Fruit fly (Drosophila melanogaster) whole organism, embryonic: ENCODE data around the gene Invadolysin.
A peak's percentile ranks its signal among the peaks of the same experiment; 100 is the strongest.

Experiments used
- Aef1 ChIP-seq: fragments of 200-800 bp; sonication (Bioruptor generic); IDR thresholded peaks from 3 replicates; pipeline ENCODE4 v1.3.6; 2022; ENCODE audit warnings: missing biosample characterization, missing genetic modification characterization
- Blimp-1 ChIP-seq: fragments of 200-800 bp; sonication (Bioruptor generic); optimal IDR thresholded peaks from 3 replicates; lab custom pipeline; 2018; ENCODE audit warnings: missing biosample characterization, missing genetic modification characterization, mild to moderate bottlenecking, moderate library complexity, missing genetic modification reagents
- CG10431 ChIP-seq: fragments of 200-800 bp; sonication (Bioruptor generic); optimal IDR thresholded peaks from 3 replicates; lab custom pipeline; 2018; ENCODE audit warnings: missing biosample characterization, mild to moderate bottlenecking, missing genetic modification characterization
- CG10462 ChIP-seq: fragments of 200-800 bp; sonication (Bioruptor generic); optimal IDR thresholded peaks from 2 replicates; lab custom pipeline; 2016; ENCODE audit warnings: missing biosample characterization, missing genetic modification characterization
- CG11398 ChIP-seq: fragments of 200-800 bp; sonication (Bioruptor generic); optimal IDR thresholded peaks from 2 replicates; lab custom pipeline; 2016; ENCODE audit warnings: missing biosample characterization, missing genetic modification characterization
- CG12236 ChIP-seq: fragments of 200-800 bp; sonication (Bioruptor generic); optimal IDR thresholded peaks from 2 replicates; lab custom pipeline; 2016; ENCODE audit warnings: missing biosample characterization, missing genetic modification characterization
- CG1233 ChIP-seq: fragments of 200-800 bp; sonication (Bioruptor generic); optimal IDR thresholded peaks from 4 replicates; lab custom pipeline; 2018; ENCODE audit warnings: missing biosample characterization, mild to moderate bottlenecking, missing genetic modification characterization
- CG14441 ChIP-seq: fragments of 200-800 bp; sonication (Bioruptor generic); IDR thresholded peaks from 2 replicates; pipeline ENCODE4 v1.3.6; 2022; ENCODE audit warnings: missing biosample characterization, missing genetic modification characterization
- CG14860 ChIP-seq: fragments of 200-800 bp; sonication (Bioruptor generic); IDR thresholded peaks from 3 replicates; pipeline ENCODE4 v1.3.6; 2022; ENCODE audit warnings: missing biosample characterization, missing genetic modification characterization; ENCODE audit not compliant: partially characterized antibody
- CG16813 ChIP-seq: fragments of 200-800 bp; sonication (Bioruptor generic); IDR thresholded peaks from 3 replicates; pipeline ENCODE4 v1.3.6; 2022; ENCODE audit warnings: missing biosample characterization, missing genetic modification characterization; ENCODE audit not compliant: partially characterized antibody
- CG17568 ChIP-seq: fragments of 200-800 bp; sonication (Bioruptor generic); optimal IDR thresholded peaks from 2 replicates; lab custom pipeline; 2018; ENCODE audit warnings: missing biosample characterization, mild to moderate bottlenecking, missing genetic modification characterization, moderate library complexity
- CG18619 ChIP-seq: fragments of 200-800 bp; sonication (Bioruptor generic); optimal IDR thresholded peaks from 3 replicates; lab custom pipeline; 2017; ENCODE audit warnings: missing biosample characterization, mild to moderate bottlenecking, missing genetic modification characterization
- CG31365 ChIP-seq: fragments of 200-800 bp; sonication (Bioruptor generic); optimal IDR thresholded peaks from 2 replicates; lab custom pipeline; 2018; ENCODE audit warnings: missing biosample characterization, mild to moderate bottlenecking, missing genetic modification characterization
- CG3281 ChIP-seq: fragments of 200-800 bp; sonication (Bioruptor generic); optimal IDR thresholded peaks from 3 replicates; lab custom pipeline; 2017; ENCODE audit warnings: missing biosample characterization, mild to moderate bottlenecking, missing genetic modification characterization
- CG4707 ChIP-seq: fragments of 200-800 bp; sonication (Bioruptor generic); optimal IDR thresholded peaks from 2 replicates; lab custom pipeline; 2018; ENCODE audit warnings: missing biosample characterization, mild to moderate bottlenecking, missing genetic modification characterization, moderate library complexity
- CG5953 ChIP-seq: fragments of 200-800 bp; sonication (Bioruptor generic); IDR thresholded peaks from 2 replicates; pipeline ENCODE4 v1.3.6; 2022; ENCODE audit warnings: missing biosample characterization, missing genetic modification characterization
- CG6175 ChIP-seq: fragments of 200-800 bp; sonication (Bioruptor generic); IDR thresholded peaks from 3 replicates; pipeline ENCODE4 v1.3.6; 2022; ENCODE audit warnings: missing biosample characterization, missing genetic modification characterization
- CG8281 ChIP-seq: fragments of 200-800 bp; sonication (Bioruptor generic); optimal IDR thresholded peaks from 2 replicates; lab custom pipeline; 2018; ENCODE audit warnings: missing biosample characterization, mild to moderate bottlenecking, missing genetic modification characterization, moderate library complexity
- D19B ChIP-seq: fragments of 200-800 bp; sonication (Bioruptor generic); optimal IDR thresholded peaks from 2 replicates; lab custom pipeline; 2017; ENCODE audit warnings: missing biosample characterization, mild to moderate bottlenecking, missing genetic modification characterization
- Dip2 ChIP-seq: fragments of 200-800 bp; sonication (Bioruptor generic); IDR thresholded peaks from 2 replicates; pipeline ENCODE4 v1.3.6; 2022; ENCODE audit warnings: missing biosample characterization, missing genetic modification characterization
- Dip3 ChIP-seq: fragments of 200-800 bp; sonication (Bioruptor generic); optimal IDR thresholded peaks from 3 replicates; lab custom pipeline; 2016; ENCODE audit warnings: missing biosample characterization, missing genetic modification characterization
- E2f2 ChIP-seq: fragments of 200-800 bp; sonication (Bioruptor generic); IDR thresholded peaks from 2 replicates; pipeline ENCODE4 v1.3.6; 2022; ENCODE audit warnings: missing biosample characterization, missing genetic modification characterization
- GATAe ChIP-seq: fragments of 200-800 bp; sonication (Bioruptor generic); conservative IDR thresholded peaks from 2 replicates; pipeline ENCODE4 v1.3.6; 2022; ENCODE audit warnings: missing biosample characterization, missing genetic modification characterization
- HLH3B ChIP-seq: fragments of 200-800 bp; sonication (Bioruptor generic); IDR thresholded peaks from 2 replicates; pipeline ENCODE4 v1.3.6; 2022; ENCODE audit warnings: missing biosample characterization, missing genetic modification characterization
- Hey ChIP-seq: fragments of 200-800 bp; sonication (Bioruptor generic); optimal IDR thresholded peaks from 3 replicates; lab custom pipeline; 2018; ENCODE audit warnings: missing biosample characterization, mild to moderate bottlenecking, missing genetic modification characterization
- Max ChIP-seq: fragments of 200-800 bp; sonication (Bioruptor generic); optimal IDR thresholded peaks from 2 replicates; lab custom pipeline; 2016; ENCODE audit warnings: missing biosample characterization, mild to moderate bottlenecking, missing genetic modification characterization
- Meics ChIP-seq: fragments of 200-800 bp; sonication (Bioruptor generic); optimal IDR thresholded peaks from 2 replicates; lab custom pipeline; 2017; ENCODE audit warnings: missing biosample characterization, mild to moderate bottlenecking, missing genetic modification characterization
- Mrtf ChIP-seq: fragments of 200-800 bp; sonication (Bioruptor generic); IDR thresholded peaks from 3 replicates; pipeline ENCODE4 v1.3.6; 2022; ENCODE audit warnings: missing biosample characterization, missing genetic modification characterization
- PHDP ChIP-seq: fragments of 200-800 bp; sonication (Bioruptor generic); optimal IDR thresholded peaks from 3 replicates; lab custom pipeline; 2018; ENCODE audit warnings: missing biosample characterization, mild to moderate bottlenecking, missing genetic modification characterization, moderate library complexity
- Ssrp ChIP-seq: fragments of 200-800 bp; sonication (Bioruptor generic); optimal IDR thresholded peaks from 2 replicates; lab custom pipeline; 2018; ENCODE audit warnings: missing biosample characterization, mild to moderate bottlenecking, missing genetic modification characterization, moderate library complexity
- bbx ChIP-seq: fragments of 200-800 bp; sonication (Bioruptor generic); IDR thresholded peaks from 2 replicates; pipeline ENCODE4 v1.3.6; 2022; ENCODE audit warnings: missing biosample characterization, missing genetic modification characterization; ENCODE audit not compliant: partially characterized antibody
- exex ChIP-seq: fragments of 200-800 bp; sonication (Bioruptor generic); optimal IDR thresholded peaks from 4 replicates; lab custom pipeline; 2018; ENCODE audit warnings: missing biosample characterization, mild to moderate bottlenecking, missing genetic modification characterization, moderate library complexity
- fd64A ChIP-seq: fragments of 200-800 bp; sonication (Bioruptor generic); optimal IDR thresholded peaks from 3 replicates; lab custom pipeline; 2018; ENCODE audit warnings: missing biosample characterization, mild to moderate bottlenecking, missing genetic modification characterization
- fu2 ChIP-seq: fragments of 200-800 bp; sonication (Bioruptor generic); optimal IDR thresholded peaks from 2 replicates; lab custom pipeline; 2016; ENCODE audit warnings: missing biosample characterization, missing genetic modification characterization
- gcm ChIP-seq: fragments of 200-800 bp; sonication (Bioruptor generic); optimal IDR thresholded peaks from 2 replicates; lab custom pipeline; 2019; ENCODE audit warnings: missing biosample characterization, mild to moderate bottlenecking, missing genetic modification characterization, moderate library complexity
- hbn ChIP-seq: fragments of 200-800 bp; sonication (Bioruptor generic); IDR thresholded peaks from 2 replicates; pipeline ENCODE4 v1.3.6; 2022; ENCODE audit warnings: missing biosample characterization, missing genetic modification characterization; ENCODE audit not compliant: partially characterized antibody
- inv ChIP-seq: fragments of 200-800 bp; sonication (Bioruptor generic); IDR thresholded peaks from 2 replicates; pipeline ENCODE4 v1.3.6; 2022; ENCODE audit warnings: missing biosample characterization, missing genetic modification characterization; ENCODE audit not compliant: partially characterized antibody
- kah ChIP-seq: fragments of 200-800 bp; sonication (Bioruptor generic); optimal IDR thresholded peaks from 2 replicates; lab custom pipeline; 2018; ENCODE audit warnings: missing biosample characterization, mild to moderate bottlenecking, missing genetic modification characterization
- kay ChIP-seq: fragments of 200-800 bp; sonication (Bioruptor generic); optimal IDR thresholded peaks from 2 replicates; lab custom pipeline; 2016; ENCODE audit warnings: missing biosample characterization, missing genetic modification characterization
- lola ChIP-seq, 3 experiments: fragments of >200 bp in 2 of 3; fragments of 200-800 bp in 1 of 3; sonication (Bioruptor generic) in 1 of 3; optimal IDR thresholded peaks; 2 replicates each; lab custom pipeline; 2017 to 2019; ENCODE audit warnings: missing biosample characterization in 3 of 3, missing genetic modification characterization in 3 of 3, mild to moderate bottlenecking in 1 of 3, moderate library complexity in 1 of 3
- oc ChIP-seq: fragments of 200-800 bp; sonication (Bioruptor generic); optimal IDR thresholded peaks from 2 replicates; lab custom pipeline; 2018; ENCODE audit warnings: missing biosample characterization, mild to moderate bottlenecking, missing genetic modification characterization, moderate library complexity
- odd ChIP-seq: fragments of 200-800 bp; sonication (Bioruptor generic); optimal IDR thresholded peaks from 2 replicates; lab custom pipeline; 2017; ENCODE audit warnings: missing biosample characterization, mild to moderate bottlenecking, missing genetic modification characterization
- org-1 ChIP-seq: fragments of 200-800 bp; sonication (Bioruptor generic); optimal IDR thresholded peaks from 2 replicates; lab custom pipeline; 2017; ENCODE audit warnings: missing biosample characterization, missing genetic modification characterization
- schlank ChIP-seq: fragments of 200-800 bp; sonication (Bioruptor generic); optimal IDR thresholded peaks from 2 replicates; lab custom pipeline; 2018; ENCODE audit warnings: missing biosample characterization, mild to moderate bottlenecking, missing genetic modification characterization
- slp2 ChIP-seq: fragments of 200-800 bp; sonication (Bioruptor generic); optimal IDR thresholded peaks from 2 replicates; lab custom pipeline; 2016; ENCODE audit warnings: missing biosample characterization, missing genetic modification characterization
- sna ChIP-seq: fragments of 200-800 bp; sonication (Bioruptor generic); IDR thresholded peaks from 2 replicates; pipeline ENCODE4 v1.3.6; 2022; ENCODE audit warnings: missing biosample characterization, missing genetic modification characterization; ENCODE audit not compliant: partially characterized antibody
- trh ChIP-seq: fragments of 200-800 bp; sonication (Bioruptor generic); optimal IDR thresholded peaks from 2 replicates; lab custom pipeline; 2016; ENCODE audit warnings: missing biosample characterization, missing genetic modification characterization
- wdn ChIP-seq: fragments of 200-800 bp; sonication (Bioruptor generic); IDR thresholded peaks from 2 replicates; pipeline ENCODE4 v1.3.6; 2022; ENCODE audit warnings: missing biosample characterization, missing genetic modification characterization
- yki ChIP-seq: fragments of >200 bp; optimal IDR thresholded peaks from 3 replicates; lab custom pipeline; 2018

The Invadolysin gene

dm6 chr3R:10100498-10101196 lies 43.8 kb upstream of the Invadolysin start (continued):
- TF ChIP-seq HLH3B (GFP tag; lab: Robert Waterston, UW) (peak; percentile 65), CG1233 (GFP tag; lab: Kevin White, UChicago) (peak; percentile 14), yki (lab: Kevin White, UChicago) (no peak), hbn (GFP tag; lab: Robert Waterston, UW) (0 out of 2 replicates have a peak, but pooled peaks have one; percentile 17), exex (tag; lab: Kevin White, UChicago) (no peak), CG4707 (GFP tag; lab: Kevin White, UChicago) (no peak), GATAe (GFP tag; lab: Robert Waterston, UW) (no peak), oc (tag; lab: Kevin White, UChicago) (no peak), fu2 (GFP tag; lab: Kevin White, UChicago) (no peak), fd64A (no peak), CG5953 (GFP tag; lab: Robert Waterston, UW) (peak; percentile 38; the same call in 1 of the 2 replicates), CG18619 (GFP tag; lab: Kevin White, UChicago) (no peak), CG17568 (GFP tag; lab: Kevin White, UChicago) (no peak), kay (GFP tag; lab: Kevin White, UChicago) (no peak), PHDP (tag; lab: Kevin White, UChicago) (peak; percentile 6), Mrtf (GFP tag; lab: Robert Waterston, UW) (peak; percentile 60; the same call in 1 of the 3 replicates), gcm (GFP tag; lab: Kevin White, UChicago) (no peak), CG12236 (GFP tag; lab: Kevin White, UChicago) (no peak), Ssrp (no peak), schlank (tag; lab: Kevin White, UChicago) (no peak), Dip2 (GFP tag; lab: Robert Waterston, UW) (peak; percentile 52), CG31365 (peak; percentile 31), kah (GFP tag; lab: Kevin White, UChicago) (no peak), D19B (GFP tag; lab: Kevin White, UChicago) (peak; percentile 63), CG3281 (no peak), CG10431 (no peak), Max (GFP tag; lab: Kevin White, UChicago) (peak; percentile 16), slp2 (GFP tag; lab: Kevin White, UChicago) (no peak), E2f2 (GFP tag; lab: Robert Waterston, UW) (peak; percentile 27; the same call in 1 of the 2 replicates), odd (GFP tag; lab: Kevin White, UChicago) (no peak), Dip3 (GFP tag; lab: Kevin White, UChicago) (no peak), lola (GFP tag; optimal IDR thresholded peaks at IDR 0.05; lab: Kevin White, UChicago) (no peak), trh (GFP tag; lab: Kevin White, UChicago) (no peak), CG8281 (no peak), Blimp-1 (no peak), bbx (GFP tag; lab: Robert Waterston, UW) (peak; percentile 35; the same call in 1 of the 2 replicates), wdn (GFP tag; lab: Robert Waterston, UW) (no peak), inv (GFP tag; lab: Robert Waterston, UW) (no peak), CG14441 (GFP tag; lab: Robert Waterston, UW) (peak; percentile 45), Hey (no peak), CG6175 (GFP tag; lab: Robert Waterston, UW) (0 out of 3 replicates have a peak, but pooled peaks have one; percentile 26), CG16813 (GFP tag; lab: Robert Waterston, UW) (no peak), org-1 (GFP tag; lab: Kevin White, UChicago) (peak; percentile 15), CG14860 (GFP tag; lab: Robert Waterston, UW) (no peak), Aef1 (GFP tag; lab: Robert Waterston, UW) (0 out of 3 replicates have a peak, but pooled peaks have one; percentile 35), Meics (GFP tag; lab: Kevin White, UChicago) (peak; percentile 51), CG10462 (GFP tag; lab: Kevin White, UChicago) (no peak), sna (GFP tag; lab: Robert Waterston, UW) (no peak), CG11398 (GFP tag; lab: Kevin White, UChicago) (no peak)
